Worm (Caenorhabditis elegans) whole organism, young adult: ENCODE results near the gene fkh-6.

Experiments used
- F57A8.1 ChIP-seq: fragments of 200-800 bp; sonication (Bioruptor generic); optimal IDR thresholded peaks from 2 replicates; lab custom pipeline; 2018; ENCODE audit warnings: mild to moderate bottlenecking, missing genetic modification characterization, moderate library complexity, missing compliant biosample characterization
- T07F8.4 ChIP-seq: sonication (generic microtip); optimal IDR thresholded peaks from 2 replicates; lab custom pipeline; 2016; ENCODE audit warnings: mild to moderate bottlenecking, missing genetic modification characterization, moderate library complexity, missing compliant biosample characterization
- Y53F4B.3 ChIP-seq: fragments of 200-800 bp; sonication (Bioruptor generic); IDR thresholded peaks from 2 replicates; pipeline ENCODE4 v1.3.6; 2022; ENCODE audit warnings: missing genetic modification reagents, missing genetic modification characterization, missing compliant biosample characterization
- Y53G8AR.9 ChIP-seq: fragments of 200-800 bp; sonication (Bioruptor generic); conservative IDR thresholded peaks from 2 replicates; pipeline ENCODE4 v1.3.6; 2022; ENCODE audit warnings: missing genetic modification reagents, missing genetic modification characterization, missing compliant biosample characterization
- Y56A3A.18 ChIP-seq: fragments of 200-800 bp; sonication (Bioruptor generic); IDR thresholded peaks from 2 replicates; pipeline ENCODE4 v1.3.6; 2022; ENCODE audit warnings: missing genetic modification reagents, missing genetic modification characterization, missing compliant biosample characterization
- atf-7 ChIP-seq: sonication (generic microtip); optimal IDR thresholded peaks from 2 replicates; lab custom pipeline; 2017; ENCODE audit warnings: mild to moderate bottlenecking, missing genetic modification characterization, missing compliant biosample characterization
- attf-5 ChIP-seq: fragments of 200-800 bp; sonication (Bioruptor generic); optimal IDR thresholded peaks from 2 replicates; lab custom pipeline; 2018; ENCODE audit warnings: mild to moderate bottlenecking, missing genetic modification characterization, missing compliant biosample characterization
- attf-6 ChIP-seq: fragments of 200-800 bp; sonication (Bioruptor generic); IDR thresholded peaks from 2 replicates; pipeline ENCODE4 v1.3.6; 2022; ENCODE audit warnings: missing genetic modification reagents, missing genetic modification characterization, missing compliant biosample characterization
- bed-1 ChIP-seq: fragments of 200-800 bp; sonication (Bioruptor generic); IDR thresholded peaks from 2 replicates; pipeline ENCODE4 v1.3.6; 2022; ENCODE audit warnings: missing genetic modification reagents, missing genetic modification characterization, missing compliant biosample characterization
- bed-2 ChIP-seq: fragments of 200-800 bp; sonication (Bioruptor generic); IDR thresholded peaks from 2 replicates; pipeline ENCODE4 v1.3.6; 2022; ENCODE audit warnings: missing genetic modification reagents, missing genetic modification characterization, missing compliant biosample characterization
- ccch-3 ChIP-seq: fragments of 200-800 bp; sonication (Bioruptor generic); optimal IDR thresholded peaks from 2 replicates; lab custom pipeline; 2018; ENCODE audit warnings: mild to moderate bottlenecking, missing genetic modification characterization, missing compliant biosample characterization
- cebp-1 ChIP-seq, 2 experiments: fragments of 200-800 bp in 1 of 2; sonication (Bioruptor generic) in 1 of 2; sonication (generic microtip) in 1 of 2; IDR thresholded peaks in 1 of 2; optimal IDR thresholded peaks in 1 of 2; 2 replicates each; pipeline versions ENCODE4 v1.3.6 to Lab custom; 2017 to 2022; ENCODE audit warnings: missing compliant biosample characterization in 2 of 2, missing genetic modification characterization in 2 of 2, mild to moderate bottlenecking in 1 of 2, missing genetic modification reagents in 1 of 2, moderate library complexity in 1 of 2
- fkh-3 ChIP-seq: sonication (generic microtip); optimal IDR thresholded peaks from 2 replicates; lab custom pipeline; 2016; ENCODE audit warnings: mild to moderate bottlenecking, missing genetic modification characterization, missing compliant biosample characterization
- gei-17 ChIP-seq: fragments of 200-800 bp; sonication (Bioruptor generic); optimal IDR thresholded peaks from 2 replicates; lab custom pipeline; 2018; ENCODE audit warnings: mild to moderate bottlenecking, missing genetic modification characterization, missing compliant biosample characterization
- lin-54 ChIP-seq: fragments of 200-800 bp; sonication (Bioruptor generic); optimal IDR thresholded peaks from 2 replicates; lab custom pipeline; 2018; ENCODE audit warnings: mild to moderate bottlenecking, missing genetic modification characterization, missing compliant biosample characterization
- nhr-179 ChIP-seq: sonication (generic microtip); optimal IDR thresholded peaks from 2 replicates; lab custom pipeline; 2016; ENCODE audit warnings: mild to moderate bottlenecking, missing genetic modification characterization, missing compliant biosample characterization
- nhr-80 ChIP-seq: sonication (generic microtip); optimal IDR thresholded peaks from 2 replicates; lab custom pipeline; 2016; ENCODE audit warnings: missing genetic modification characterization, missing compliant biosample characterization
- rec-8 ChIP-seq, 2 experiments: sonication (generic microtip); optimal IDR thresholded peaks; 2 replicates each; lab custom pipeline; 2016; ENCODE audit warnings: mild to moderate bottlenecking in 2 of 2, missing genetic modification characterization in 2 of 2, missing genetic modification reagents in 2 of 2, missing genotype in 2 of 2, missing biosample characterization in 1 of 2, missing compliant biosample characterization in 1 of 2, moderate library complexity in 1 of 2
- sdz-38 ChIP-seq: sonication (generic microtip); optimal IDR thresholded peaks from 2 replicates; lab custom pipeline; 2016; ENCODE audit warnings: missing genotype, missing genetic modification characterization, missing compliant biosample characterization
- sea-2 ChIP-seq: fragments of 200-800 bp; sonication (Bioruptor generic); IDR thresholded peaks from 2 replicates; pipeline ENCODE4 v1.3.6; 2022; ENCODE audit warnings: missing genetic modification characterization, missing compliant biosample characterization
- snpc-1.1 ChIP-seq: sonication (generic microtip); optimal IDR thresholded peaks from 2 replicates; lab custom pipeline; 2017; ENCODE audit warnings: missing genetic modification characterization, mild to moderate bottlenecking, missing compliant biosample characterization, antibody characterized with exemption, moderate library complexity, missing genotype, missing genetic modification reagents; ENCODE audit not compliant: insufficient read depth

fkh-6 gene

DNA sequence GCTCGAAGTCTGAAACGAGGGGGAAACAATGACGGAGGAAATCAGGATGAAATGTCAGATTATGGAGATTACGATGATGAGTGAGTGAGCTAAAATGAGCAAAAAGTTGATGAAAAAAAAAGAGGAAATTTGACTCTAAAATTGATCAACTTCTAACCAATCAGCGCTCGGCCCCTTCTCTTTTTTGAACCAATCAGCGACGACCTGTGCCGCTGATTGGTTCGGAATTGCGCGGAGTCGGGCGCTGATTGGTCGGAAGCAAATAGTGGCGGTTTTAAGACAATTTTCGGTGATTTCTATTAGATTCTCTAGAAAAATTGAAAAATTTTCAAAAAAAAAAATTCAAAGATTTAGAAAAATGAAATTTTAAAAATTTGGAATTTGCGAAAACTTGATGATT is 45.5 kb downstream of the fkh-6 start:
- TF ChIP-seq nhr-80 (tag; lab: Kevin White, UChicago) = no peak
- TF ChIP-seq gei-17 (GFP tag; lab: Kevin White, UChicago) = no peak
- no peak for TF ChIP-seq snpc-1.1 (tag; lab: Kevin White, UChicago)
- no peak for TF ChIP-seq Y56A3A.18
- no peak for TF ChIP-seq lin-54 (GFP tag; lab: Kevin White, UChicago)
- TF ChIP-seq bed-2 (GFP tag; lab: Robert Waterston, UW) = no peak
- no peak for TF ChIP-seq attf-6 (GFP tag; lab: Robert Waterston, UW)
- TF ChIP-seq attf-5 (GFP tag; lab: Kevin White, UChicago) = no peak
- no peak for TF ChIP-seq ccch-3 (GFP tag; lab: Kevin White, UChicago)
- TF ChIP-seq T07F8.4 = no peak
- no peak for TF ChIP-seq Y53G8AR.9 (GFP tag; lab: Robert Waterston, UW)
- TF ChIP-seq bed-1 (GFP tag; lab: Robert Waterston, UW) = no peak
- no peak for TF ChIP-seq rec-8 (tag; optimal IDR thresholded peaks at IDR 0.05; lab: Kevin White, UChicago)
- TF ChIP-seq, all 124 proteins: peak for 0

DNA sequence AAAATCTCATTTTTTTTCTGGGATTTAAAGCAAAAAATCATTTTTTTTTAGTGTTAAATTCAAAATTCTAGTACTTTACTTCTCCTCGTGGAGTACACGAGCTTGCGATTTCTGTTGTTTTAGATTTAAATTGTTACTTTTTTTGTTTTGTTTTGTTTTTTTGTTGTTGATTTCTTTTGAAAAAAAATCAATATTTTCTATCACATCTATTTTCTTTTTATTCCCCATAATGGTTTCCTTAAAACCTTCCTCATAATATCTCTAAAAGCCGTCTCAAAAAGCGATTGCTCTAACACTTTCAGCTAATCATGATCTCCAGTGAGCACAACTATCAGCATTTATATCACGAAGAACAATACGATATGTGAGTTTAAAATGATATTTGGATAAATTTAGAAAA is 48.8 kb downstream of the fkh-6 start, which contains the start of gene madf-3:
Gene madf-3, plus strand, starts transcription at position 301 of the 400 bp plus-strand sequence.
- TF ChIP-seq Y53F4B.3 (GFP tag; lab: Robert Waterston, UW) = no peak
- no peak for TF ChIP-seq cebp-1 (GFP tag; IDR thresholded peaks at IDR 0.05; lab: Robert Waterston, UW)
- no peak for TF ChIP-seq cebp-1 (tag; optimal IDR thresholded peaks at IDR 0.05; lab: Kevin White, UChicago)
- no peak for TF ChIP-seq fkh-3 (tag; lab: Kevin White, UChicago)
- no peak for TF ChIP-seq sea-2 (GFP tag; lab: Robert Waterston, UW)
- no peak for TF ChIP-seq F57A8.1 (GFP tag; lab: Kevin White, UChicago)
- TF ChIP-seq sdz-38 (tag; lab: Kevin White, UChicago) = no peak
- no peak for TF ChIP-seq atf-7
- no peak for TF ChIP-seq bed-1 (GFP tag; lab: Robert Waterston, UW)
- no peak for TF ChIP-seq nhr-179 (tag; lab: Kevin White, UChicago)
- TF ChIP-seq, all 124 proteins: peak for 0
